Fruit fly (Drosophila melanogaster): Measurements from ENCODE around the gene CG5131.
A peak's percentile ranks its signal among the peaks of the same experiment; 100 is the strongest.

Gene CG5131

dm6 chr2L:17450505-17451415 lies 33.5 kb upstream of the CG5131 start (continued):
- TF ChIP-seq Dp (GFP tag; optimal IDR thresholded peaks at IDR 0.05), result no peak
- TF ChIP-seq Fer3 (tag; optimal IDR thresholded peaks at IDR 0.05), result peak; percentile 66
- no peak for TF ChIP-seq CG4404 (GFP tag; IDR thresholded peaks at IDR 0.05)
- no peak for TF ChIP-seq sqz (GFP tag; optimal IDR thresholded peaks at IDR 0.05)
- TF ChIP-seq Hr78 (GFP tag; optimal IDR thresholded peaks at IDR 0.05), result no peak
- TF ChIP-seq Deaf1 (tag; optimal IDR thresholded peaks at IDR 0.05), result peak; percentile 46
- peak; percentile 60 for TF ChIP-seq NfI (GFP tag; optimal IDR thresholded peaks at IDR 0.05)
- TF ChIP-seq Sox100B (GFP tag; optimal IDR thresholded peaks at IDR 0.05), result peak; percentile 77
- TF ChIP-seq CG2875 (GFP tag; optimal IDR thresholded peaks at IDR 0.05), result peak; percentile 53
- TF ChIP-seq luna (GFP tag; optimal IDR thresholded peaks at IDR 0.05), result no peak
- no peak for TF ChIP-seq CG33557 (GFP tag; optimal IDR thresholded peaks at IDR 0.05)
- TF ChIP-seq B-H2 (GFP tag; optimal IDR thresholded peaks at IDR 0.05), result no peak
- no peak; the same call in 1 of the 2 replicates for TF ChIP-seq klu (GFP tag; IDR thresholded peaks at IDR 0.05)
- TF ChIP-seq sd (tag; optimal IDR thresholded peaks at IDR 0.05), result peak; percentile 53
- no peak for TF ChIP-seq Awh (GFP tag; IDR thresholded peaks at IDR 0.05)
- peak; percentile 60 for TF ChIP-seq nau (GFP tag; optimal IDR thresholded peaks at IDR 0.05)
- TF ChIP-seq CG11093 (GFP tag; IDR thresholded peaks at IDR 0.05), result 0 out of 3 replicates have a peak, but pooled peaks have one; percentile 18
- TF ChIP-seq trem (tag; optimal IDR thresholded peaks at IDR 0.05), result peak; percentile 19
- peak; percentile 7 for TF ChIP-seq CG31365 (tag; optimal IDR thresholded peaks at IDR 0.05)
- TF ChIP-seq Mad (GFP tag; optimal IDR thresholded peaks at IDR 0.05), result no peak
- peak; percentile 38 for TF ChIP-seq HmgZ (tag; optimal IDR thresholded peaks at IDR 0.05)
- no peak for TF ChIP-seq ac (GFP tag; optimal IDR thresholded peaks at IDR 0.05)
- no peak for TF ChIP-seq CG7745 (tag; optimal IDR thresholded peaks at IDR 0.05)
- peak; percentile 56 for TF ChIP-seq Bteb2 (GFP tag; optimal IDR thresholded peaks at IDR 0.05)
- no peak for TF ChIP-seq otp (GFP tag; IDR thresholded peaks at IDR 0.05)
- TF ChIP-seq Six4 (GFP tag; optimal IDR thresholded peaks at IDR 0.05), result peak; percentile 17
- no peak for TF ChIP-seq CG10321 (GFP tag; IDR thresholded peaks at IDR 0.05)
- no peak for TF ChIP-seq CG12391 (tag; optimal IDR thresholded peaks at IDR 0.05)
- TF ChIP-seq CG3847 (GFP tag; IDR thresholded peaks at IDR 0.05), result peak; percentile 30; the same call in 1 of the 2 replicates
- TF ChIP-seq Dad (GFP tag; optimal IDR thresholded peaks at IDR 0.05), result no peak
- peak; percentile 70 for TF ChIP-seq lab (GFP tag; optimal IDR thresholded peaks at IDR 0.05)
- peak; percentile 60; the same call in 1 of the 3 replicates for TF ChIP-seq ci (GFP tag; IDR thresholded peaks at IDR 0.05)
- peak; percentile 26 for TF ChIP-seq HHEX (GFP tag; optimal IDR thresholded peaks at IDR 0.05)
- TF ChIP-seq CG4730 (GFP tag; IDR thresholded peaks at IDR 0.05), result no peak
- peak; percentile 49 for TF ChIP-seq run (tag; optimal IDR thresholded peaks at IDR 0.05)
- no peak for TF ChIP-seq fd64A (GFP tag; optimal IDR thresholded peaks at IDR 0.05)
- no peak for TF ChIP-seq CG3726 (GFP tag; IDR thresholded peaks at IDR 0.05)
- no peak for TF ChIP-seq CG4360 (GFP tag; IDR thresholded peaks at IDR 0.05)
- no peak for TF ChIP-seq CG1832 (GFP tag; optimal IDR thresholded peaks at IDR 0.05)
- TF ChIP-seq da (GFP tag; optimal IDR thresholded peaks at IDR 0.05), result no peak
- TF ChIP-seq so (GFP tag; IDR thresholded peaks at IDR 0.05), result no peak
- peak; percentile 11 for TF ChIP-seq CG10462 (GFP tag; optimal IDR thresholded peaks at IDR 0.05)
- peak; percentile 72 for TF ChIP-seq CG18599 (GFP tag; optimal IDR thresholded peaks at IDR 0.05)
- peak; percentile 21 for TF ChIP-seq schlank (tag; optimal IDR thresholded peaks at IDR 0.05)
- no peak for TF ChIP-seq prd (optimal IDR thresholded peaks at IDR 0.05)
- no peak for TF ChIP-seq prd (GFP tag; IDR thresholded peaks at IDR 0.05)
- TF ChIP-seq CG17328 (GFP tag; IDR thresholded peaks at IDR 0.05), result no peak
- TF ChIP-seq CG32532 (GFP tag; IDR thresholded peaks at IDR 0.05), result no peak; the same call in 1 of the 2 replicates
- no peak for TF ChIP-seq Spps (tag; optimal IDR thresholded peaks at IDR 0.05)
